Worm (Caenorhabditis elegans) whole organism, L3 larva: ENCODE results near the gene nspc-18.

Experiments used
- egl-27 ChIP-seq: sonication (generic microtip); optimal IDR thresholded peaks from 4 replicates; lab custom pipeline; 2017; ENCODE audit warnings: missing biosample characterization, missing genetic modification reagents, missing genetic modification characterization
- jun-1 ChIP-seq: fragments of 150-350 bp; optimal IDR thresholded peaks from 2 replicates; lab custom pipeline; 2014; ENCODE audit warnings: missing biosample characterization, missing genetic modification reagents, missing genetic modification characterization
- ztf-4 ChIP-seq: fragments of 150-350 bp; optimal IDR thresholded peaks from 2 replicates; lab custom pipeline; 2014; ENCODE audit warnings: missing biosample characterization, missing genetic modification characterization

DNA sequence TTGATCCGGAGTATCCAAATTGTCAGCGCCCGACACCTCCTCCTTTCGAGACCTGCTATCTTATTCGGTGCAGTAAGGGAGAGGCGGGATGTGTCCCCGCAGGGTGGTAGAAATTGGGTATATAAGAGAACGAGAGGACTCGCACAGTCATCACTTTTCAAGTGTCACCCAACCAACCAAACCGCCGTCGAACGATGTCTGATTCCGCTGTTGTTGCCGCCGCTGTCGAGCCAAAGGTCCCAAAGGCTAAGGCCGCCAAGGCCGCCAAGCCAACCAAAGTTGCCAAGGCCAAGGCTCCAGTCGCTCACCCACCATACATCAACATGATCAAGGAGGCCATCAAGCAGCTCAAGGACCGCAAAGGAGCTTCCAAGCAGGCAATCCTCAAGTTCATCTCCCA is 37.5 kb downstream of the nspc-18 start, which contains the start of gene his-24:
- TF ChIP-seq egl-27 (tag; lab: Kevin White, UChicago), result peak; percentile 49
- TF ChIP-seq ztf-4 (tag; lab: Kevin White, UChicago), result no peak
- peak; percentile 60 for TF ChIP-seq jun-1 (tag; lab: Kevin White, UChicago)
